Fruit fly (Drosophila melanogaster) whole organism, pupa: ENCODE data around the gene CG9702.

Source experiments
- CG10348 ChIP-seq: fragments of 200-800 bp; sonication (Bioruptor generic); IDR thresholded peaks from 2 replicates; pipeline ENCODE4 v1.3.6; 2022; ENCODE audit warnings: missing biosample characterization, missing genetic modification characterization
- CG12605 ChIP-seq: fragments of 200-800 bp; sonication (Bioruptor generic); IDR thresholded peaks from 2 replicates; pipeline ENCODE4 v1.3.6; 2022; ENCODE audit warnings: missing biosample characterization, missing genetic modification characterization
- CG15710 ChIP-seq: fragments of 200-800 bp; sonication (Bioruptor generic); optimal IDR thresholded peaks from 2 replicates; lab custom pipeline; 2018; ENCODE audit warnings: missing biosample characterization, mild to moderate bottlenecking, missing genetic modification characterization, moderate library complexity
- CG17806 ChIP-seq: fragments of 200-800 bp; sonication (Bioruptor generic); optimal IDR thresholded peaks from 2 replicates; lab custom pipeline; 2018; ENCODE audit warnings: missing biosample characterization, mild to moderate bottlenecking, missing genetic modification characterization, moderate library complexity
- CG32121 ChIP-seq: fragments of 200-800 bp; sonication (Bioruptor generic); IDR thresholded peaks from 2 replicates; pipeline ENCODE4 v1.3.6; 2022; ENCODE audit warnings: missing biosample characterization, missing genetic modification characterization
- CG34367 ChIP-seq: fragments of 200-800 bp; sonication (Bioruptor generic); optimal IDR thresholded peaks from 2 replicates; lab custom pipeline; 2018; ENCODE audit warnings: missing biosample characterization, mild to moderate bottlenecking, missing genetic modification characterization
- CG8159 ChIP-seq: fragments of 200-800 bp; sonication (Bioruptor generic); optimal IDR thresholded peaks from 3 replicates; lab custom pipeline; 2018; ENCODE audit warnings: missing biosample characterization, mild to moderate bottlenecking, missing genetic modification characterization, moderate library complexity
- D1 ChIP-seq: fragments of 200-800 bp; sonication (Bioruptor generic); optimal IDR thresholded peaks from 2 replicates; lab custom pipeline; 2018; ENCODE audit warnings: missing biosample characterization, mild to moderate bottlenecking, missing genetic modification characterization, moderate library complexity
- EcR ChIP-seq: fragments of 200-800 bp; sonication (Bioruptor generic); optimal IDR thresholded peaks from 3 replicates; lab custom pipeline; 2019; ENCODE audit warnings: missing biosample characterization, missing genetic modification characterization, mild to moderate bottlenecking, moderate library complexity, missing genetic modification reagents
- Ets98B ChIP-seq: fragments of 200-800 bp; sonication (Bioruptor generic); IDR thresholded peaks from 2 replicates; pipeline ENCODE4 v1.3.6; 2022; ENCODE audit warnings: missing biosample characterization, missing genetic modification characterization
- fd96Ca ChIP-seq: fragments of 200-800 bp; sonication (Bioruptor generic); IDR thresholded peaks from 3 replicates; pipeline ENCODE4 v1.3.6; 2022; ENCODE audit warnings: missing biosample characterization, missing genetic modification characterization
- rn ChIP-seq: fragments of 200-800 bp; sonication (Bioruptor generic); IDR thresholded peaks from 2 replicates; pipeline ENCODE4 v1.3.6; 2022; ENCODE audit warnings: missing biosample characterization, missing genetic modification characterization

- TF ChIP-seq CG12605 (GFP tag; lab: Robert Waterston, UW) (no peak), CG8159 (tag; lab: Kevin White, UChicago) (no peak), CG15710 (tag; lab: Kevin White, UChicago) (no peak), CG34367 (tag; lab: Kevin White, UChicago) (no peak), D1 (tag; lab: Kevin White, UChicago) (no peak), rn (GFP tag; lab: Robert Waterston, UW) (no peak), Ets98B (GFP tag; lab: Robert Waterston, UW) (no peak), EcR (GFP tag; lab: Kevin White, UChicago) (no peak), CG17806 (tag; lab: Kevin White, UChicago) (no peak), CG10348 (GFP tag; lab: Robert Waterston, UW) (no peak), fd96Ca (GFP tag; lab: Robert Waterston, UW) (no peak), CG32121 (GFP tag; lab: Robert Waterston, UW) (no peak)
These were observed 42.8 kb upstream of the CG9702 start for dm6 chr3R:30536432-30536831.
